Worm (Caenorhabditis elegans) whole organism, young adult: ENCODE data around the gene T10H4.13.

Source experiments
- B0035.1 ChIP-seq: sonication (generic microtip); optimal IDR thresholded peaks from 2 replicates; lab custom pipeline; 2016; ENCODE audit warnings: missing genetic modification characterization, mild to moderate bottlenecking, missing compliant biosample characterization, missing genotype, missing genetic modification reagents
- B0261.1 ChIP-seq: sonication (generic microtip); optimal IDR thresholded peaks from 2 replicates; lab custom pipeline; 2016; ENCODE audit warnings: mild to moderate bottlenecking, missing genetic modification characterization, moderate library complexity, missing compliant biosample characterization
- F33H1.4 ChIP-seq: fragments of 200-800 bp; sonication (Bioruptor generic); IDR thresholded peaks from 2 replicates; pipeline ENCODE4 v1.3.6; 2022; ENCODE audit warnings: missing genetic modification reagents, missing genetic modification characterization, missing compliant biosample characterization
- F57C9.4 ChIP-seq: sonication (generic microtip); optimal IDR thresholded peaks from 2 replicates; lab custom pipeline; 2017; ENCODE audit warnings: mild to moderate bottlenecking, missing genetic modification characterization, missing compliant biosample characterization
- Y95B8A.8 ChIP-seq: fragments of 200-800 bp; sonication (Bioruptor generic); IDR thresholded peaks from 2 replicates; pipeline ENCODE4 v1.3.6; 2022; ENCODE audit warnings: missing genetic modification reagents, missing genetic modification characterization, missing compliant biosample characterization
- akir-1 ChIP-seq: fragments of 200-800 bp; sonication (Bioruptor generic); optimal IDR thresholded peaks from 2 replicates; lab custom pipeline; 2018; ENCODE audit warnings: mild to moderate bottlenecking, missing genetic modification characterization, moderate library complexity, missing compliant biosample characterization
- atf-7 ChIP-seq: sonication (generic microtip); optimal IDR thresholded peaks from 2 replicates; lab custom pipeline; 2017; ENCODE audit warnings: mild to moderate bottlenecking, missing genetic modification characterization, missing compliant biosample characterization
- athp-1 ChIP-seq: sonication (generic microtip); optimal IDR thresholded peaks from 2 replicates; lab custom pipeline; 2017; ENCODE audit warnings: mild to moderate bottlenecking, missing genetic modification characterization, missing compliant biosample characterization
- attf-3 ChIP-seq: fragments of 200-800 bp; sonication (Bioruptor generic); conservative IDR thresholded peaks from 2 replicates; pipeline ENCODE4 v1.3.6; 2022; ENCODE audit warnings: missing genetic modification reagents, missing genetic modification characterization, missing compliant biosample characterization
- bed-2 ChIP-seq: fragments of 200-800 bp; sonication (Bioruptor generic); IDR thresholded peaks from 2 replicates; pipeline ENCODE4 v1.3.6; 2022; ENCODE audit warnings: missing genetic modification reagents, missing genetic modification characterization, missing compliant biosample characterization
- ccch-3 ChIP-seq: fragments of 200-800 bp; sonication (Bioruptor generic); optimal IDR thresholded peaks from 2 replicates; lab custom pipeline; 2018; ENCODE audit warnings: mild to moderate bottlenecking, missing genetic modification characterization, missing compliant biosample characterization
- cebp-2 ChIP-seq: fragments of 200-800 bp; sonication (Bioruptor generic); IDR thresholded peaks from 2 replicates; pipeline ENCODE4 v1.3.6; 2022; ENCODE audit warnings: missing genetic modification characterization, missing compliant biosample characterization
- ceh-40 ChIP-seq: fragments of 200-800 bp; sonication (Bioruptor generic); IDR thresholded peaks from 2 replicates; pipeline ENCODE4 v1.3.6; 2022; ENCODE audit warnings: missing genetic modification characterization, missing compliant biosample characterization
- ceh-58 ChIP-seq: fragments of 200-800 bp; sonication (Bioruptor generic); IDR thresholded peaks from 2 replicates; pipeline ENCODE4 v1.3.6; 2022; ENCODE audit warnings: missing genetic modification characterization, missing compliant biosample characterization
- ceh-79 ChIP-seq: sonication (generic microtip); optimal IDR thresholded peaks from 2 replicates; lab custom pipeline; 2017; ENCODE audit warnings: mild to moderate bottlenecking, missing genetic modification characterization, missing compliant biosample characterization
- ceh-91 ChIP-seq: fragments of 200-800 bp; sonication (Bioruptor generic); IDR thresholded peaks from 2 replicates; pipeline ENCODE4 v1.3.6; 2022; ENCODE audit warnings: missing genetic modification reagents, missing genetic modification characterization, missing compliant biosample characterization
- dox-1 ChIP-seq: fragments of 200-800 bp; sonication (Bioruptor generic); IDR thresholded peaks from 2 replicates; pipeline ENCODE4 v1.3.6; 2022; ENCODE audit warnings: missing genetic modification reagents, missing genetic modification characterization, missing compliant biosample characterization
- dpff-1 ChIP-seq: sonication (generic microtip); optimal IDR thresholded peaks from 2 replicates; lab custom pipeline; 2017; ENCODE audit warnings: mild to moderate bottlenecking, missing genetic modification characterization, missing compliant biosample characterization
- dpl-1 ChIP-seq: fragments of 150-350 bp; optimal IDR thresholded peaks from 2 replicates; lab custom pipeline; 2014; ENCODE audit warnings: missing biosample characterization, missing genetic modification reagents, missing genetic modification characterization
- efl-1 ChIP-seq: fragments of 150-350 bp; optimal IDR thresholded peaks from 2 replicates; lab custom pipeline; 2014; ENCODE audit warnings: missing biosample characterization, missing genetic modification reagents, missing genetic modification characterization
- egl-18 ChIP-seq: fragments of 200-800 bp; sonication (Bioruptor generic); IDR thresholded peaks from 2 replicates; pipeline ENCODE4 v1.3.6; 2022; ENCODE audit warnings: missing genetic modification reagents, missing genetic modification characterization, missing compliant biosample characterization
- ets-4 ChIP-seq: fragments of 200-800 bp; sonication (Bioruptor generic); optimal IDR thresholded peaks from 2 replicates; lab custom pipeline; 2018; ENCODE audit warnings: mild to moderate bottlenecking, missing genetic modification characterization, missing compliant biosample characterization
- hmg-1.2 ChIP-seq: fragments of 200-800 bp; sonication (Bioruptor generic); IDR thresholded peaks from 2 replicates; pipeline ENCODE4 v1.3.6; 2022; ENCODE audit warnings: missing genetic modification reagents, missing genetic modification characterization, missing compliant biosample characterization
- hsf-1 ChIP-seq: fragments of 200-800 bp; sonication (Bioruptor generic); IDR thresholded peaks from 2 replicates; pipeline ENCODE4 v1.3.6; 2022; ENCODE audit warnings: missing genetic modification reagents, missing genetic modification characterization, missing compliant biosample characterization
- lin-40 ChIP-seq: sonication (generic microtip); optimal IDR thresholded peaks from 2 replicates; lab custom pipeline; 2016; ENCODE audit warnings: missing genetic modification characterization, mild to moderate bottlenecking, missing compliant biosample characterization, missing genotype, missing genetic modification reagents
- lin-54 ChIP-seq: fragments of 200-800 bp; sonication (Bioruptor generic); optimal IDR thresholded peaks from 2 replicates; lab custom pipeline; 2018; ENCODE audit warnings: mild to moderate bottlenecking, missing genetic modification characterization, missing compliant biosample characterization
- lsl-1 ChIP-seq: fragments of 200-800 bp; sonication (Bioruptor generic); optimal IDR thresholded peaks from 2 replicates; lab custom pipeline; 2018; ENCODE audit warnings: mild to moderate bottlenecking, missing genetic modification characterization, moderate library complexity, missing compliant biosample characterization
- madf-10 ChIP-seq: sonication (generic microtip); optimal IDR thresholded peaks from 2 replicates; lab custom pipeline; 2016; ENCODE audit warnings: mild to moderate bottlenecking, missing genetic modification characterization, missing compliant biosample characterization
- madf-3 ChIP-seq: fragments of 200-800 bp; sonication (Bioruptor generic); IDR thresholded peaks from 2 replicates; pipeline ENCODE4 v1.3.6; 2022; ENCODE audit warnings: missing genetic modification reagents, missing genetic modification characterization, missing compliant biosample characterization
- mel-28 ChIP-seq: sonication (generic microtip); optimal IDR thresholded peaks from 2 replicates; lab custom pipeline; 2016; ENCODE audit warnings: borderline replicate concordance, mild to moderate bottlenecking, missing genetic modification characterization, missing compliant biosample characterization
- nhr-80 ChIP-seq: sonication (generic microtip); optimal IDR thresholded peaks from 2 replicates; lab custom pipeline; 2016; ENCODE audit warnings: missing genetic modification characterization, missing compliant biosample characterization
- repo-1 ChIP-seq: sonication (generic microtip); optimal IDR thresholded peaks from 2 replicates; lab custom pipeline; 2017; ENCODE audit warnings: mild to moderate bottlenecking, missing genetic modification characterization, missing compliant biosample characterization
- snpc-3.4 ChIP-seq: sonication (generic microtip); optimal IDR thresholded peaks from 2 replicates; lab custom pipeline; 2017; ENCODE audit warnings: missing genetic modification characterization, mild to moderate bottlenecking, missing compliant biosample characterization, antibody characterized with exemption, moderate library complexity, missing genotype, missing genetic modification reagents
- snpc-4 ChIP-seq, 5 experiments: fragments of 150-350 bp in 1 of 5; sonication (generic microtip) in 4 of 5; optimal IDR thresholded peaks; 2 replicates each; lab custom pipeline; 2014 to 2018; ENCODE audit warnings: missing genetic modification characterization in 5 of 5, missing biosample characterization in 3 of 5, antibody characterized with exemption in 2 of 5, mild to moderate bottlenecking in 2 of 5, missing compliant biosample characterization in 2 of 5, missing genotype in 2 of 5, moderate library complexity in 2 of 5, missing genetic modification reagents in 1 of 5
- sptf-2 ChIP-seq: fragments of 200-800 bp; sonication (Bioruptor generic); optimal IDR thresholded peaks from 2 replicates; lab custom pipeline; 2018; ENCODE audit warnings: mild to moderate bottlenecking, missing genetic modification characterization, missing compliant biosample characterization
- tbx-9 ChIP-seq: sonication (generic microtip); optimal IDR thresholded peaks from 2 replicates; lab custom pipeline; 2016; ENCODE audit warnings: borderline replicate concordance, missing genetic modification characterization, inconsistent platforms, missing compliant biosample characterization
- zfh-2 ChIP-seq: fragments of 200-800 bp; sonication (Bioruptor generic); conservative IDR thresholded peaks from 2 replicates; pipeline ENCODE4 v1.3.6; 2022; ENCODE audit warnings: missing genetic modification reagents, missing genetic modification characterization, missing compliant biosample characterization
- ztf-18 ChIP-seq: sonication (generic microtip); optimal IDR thresholded peaks from 2 replicates; lab custom pipeline; 2016; ENCODE audit warnings: missing genotype, mild to moderate bottlenecking, missing genetic modification characterization, missing compliant biosample characterization

T10H4.13 gene

ce11 chrV:15287856-15288255 is 20.6 kb upstream of the T10H4.13 start, which contains the start of gene cyp-34A1 (continued):
- TF ChIP-seq lin-54 (GFP tag; lab: Kevin White, UChicago) (no peak), dpff-1 (tag; lab: Kevin White, UChicago) (no peak), hsf-1 (no peak), ceh-79 (no peak), mel-28 (tag; lab: Kevin White, UChicago) (no peak), dpl-1 (GFP tag; lab: Kevin White, UChicago) (no peak)

- TF ChIP-seq nhr-80 (tag; lab: Kevin White, UChicago) (peak; percentile 59), madf-3 (0 out of 2 replicates have a peak, but pooled peaks have one; percentile 7), B0035.1 (no peak), atf-7 (tag; lab: Kevin White, UChicago) (peak; percentile 89)
- TF ChIP-seq, all 124 proteins: peak for 3
Measured at ce11 chrV:15285984-15286383, 18.7 kb upstream of the T10H4.13 start.

- TF ChIP-seq B0261.1 (no peak), F33H1.4 (GFP tag; lab: Robert Waterston, UW) (no peak), egl-18 (GFP tag; lab: Robert Waterston, UW) (no peak), zfh-2 (GFP tag; lab: Robert Waterston, UW) (no peak), athp-1 (tag; lab: Kevin White, UChicago) (no peak), ceh-79 (no peak), akir-1 (no peak), sptf-2 (GFP tag; lab: Kevin White, UChicago) (no peak), tbx-9 (tag; lab: Kevin White, UChicago) (no peak), dox-1 (GFP tag; lab: Robert Waterston, UW) (no peak), lsl-1 (no peak)
- TF ChIP-seq, all 124 proteins: peak for 0
Measured at ce11 chrV:15281279-15281949, 14.1 kb upstream of the T10H4.13 start, which contains the start of the genes srw-19 and srx-51. Gene srw-19 (minus strand): TSS chrV:15281379. Gene srx-51 (plus strand): TSS chrV:15281899.

- TF ChIP-seq ceh-58 (GFP tag; lab: Robert Waterston, UW) (no peak), ztf-18 (tag; lab: Kevin White, UChicago) (no peak), efl-1 (GFP tag; lab: Kevin White, UChicago) (no peak), attf-3 (GFP tag; lab: Robert Waterston, UW) (no peak), nhr-80 (tag; lab: Kevin White, UChicago) (no peak), ccch-3 (no peak), madf-10 (tag; lab: Kevin White, UChicago) (no peak), ceh-40 (GFP tag; lab: Robert Waterston, UW) (no peak), ceh-91 (GFP tag; lab: Robert Waterston, UW) (no peak), lin-40 (tag; lab: Kevin White, UChicago) (no peak), hmg-1.2 (no peak), repo-1 (tag; lab: Kevin White, UChicago) (no peak), snpc-3.4 (tag; lab: Kevin White, UChicago) (no peak), snpc-4 (GFP tag; optimal IDR thresholded peaks at IDR 0.05; lab: Kevin White, UChicago) (no peak), snpc-4 (tag; optimal IDR thresholded peaks at IDR 0.05; lab: Kevin White, UChicago) (no peak), ets-4 (no peak), dpl-1 (GFP tag; lab: Kevin White, UChicago) (no peak), cebp-2 (GFP tag; lab: Robert Waterston, UW) (no peak), F57C9.4 (tag; lab: Kevin White, UChicago) (no peak), bed-2 (GFP tag; lab: Robert Waterston, UW) (no peak), Y95B8A.8 (no peak)
Measured at ce11 chrV:15276915-15277314, 9.6 kb upstream of the T10H4.13 start, which contains the start of gene srw-17. Gene srw-17 (minus strand): TSS chrV:15277015.
